Worm (Caenorhabditis elegans) whole organism, early embryonic: Measurements from ENCODE around the gene rpl-6.

Source experiments
- B0310.2 ChIP-seq: sonication (generic microtip); optimal IDR thresholded peaks from 2 replicates; lab custom pipeline; 2016; ENCODE audit warnings: mild to moderate bottlenecking, missing genetic modification characterization, missing compliant biosample characterization
- F13C5.2 ChIP-seq: sonication (generic microtip); optimal IDR thresholded peaks from 2 replicates; lab custom pipeline; 2017; ENCODE audit warnings: mild to moderate bottlenecking, missing genetic modification characterization, inconsistent platforms, missing compliant biosample characterization
- aly-1 ChIP-seq: sonication (generic microtip); optimal IDR thresholded peaks from 2 replicates; lab custom pipeline; 2016; ENCODE audit warnings: missing genetic modification characterization, missing compliant biosample characterization
- ama-1 ChIP-seq: fragments of 150-350 bp; optimal IDR thresholded peaks from 2 replicates; lab custom pipeline; 2014
- ceh-13 ChIP-seq: fragments of 200-800 bp; sonication (Bioruptor generic); optimal IDR thresholded peaks from 2 replicates; lab custom pipeline; 2018; ENCODE audit warnings: mild to moderate bottlenecking, missing genetic modification characterization, missing compliant biosample characterization
- ceh-36 ChIP-seq: sonication (generic microtip); optimal IDR thresholded peaks from 2 replicates; lab custom pipeline; 2016; ENCODE audit warnings: missing genetic modification characterization, inconsistent platforms, missing compliant biosample characterization
- flt-1 ChIP-seq: fragments of 200-800 bp; sonication (Bioruptor generic); IDR thresholded peaks from 2 replicates; pipeline ENCODE4 v1.3.6; 2022; ENCODE audit warnings: missing genetic modification characterization, missing compliant biosample characterization
- hmbx-1 ChIP-seq: sonication (generic microtip); optimal IDR thresholded peaks from 2 replicates; lab custom pipeline; 2016; ENCODE audit warnings: mild to moderate bottlenecking, missing genetic modification characterization, missing compliant biosample characterization
- hmg-4 ChIP-seq: fragments of 200-800 bp; sonication (Bioruptor generic); optimal IDR thresholded peaks from 2 replicates; lab custom pipeline; 2018; ENCODE audit warnings: mild to moderate bottlenecking, missing genetic modification characterization, missing compliant biosample characterization
- tra-4 ChIP-seq: sonication (generic microtip); optimal IDR thresholded peaks from 2 replicates; lab custom pipeline; 2017; ENCODE audit warnings: missing genetic modification characterization, missing compliant biosample characterization

- TF ChIP-seq flt-1 (GFP tag; lab: Robert Waterston, UW) = no peak
- no peak for TF ChIP-seq ama-1 (lab: Kevin White, UChicago)
- no peak for TF ChIP-seq hmg-4 (GFP tag; lab: Kevin White, UChicago)
- TF ChIP-seq hmbx-1 (tag; lab: Kevin White, UChicago) = no peak
- TF ChIP-seq B0310.2 = no peak
- no peak for TF ChIP-seq ceh-13 (GFP tag; lab: Kevin White, UChicago)
- no peak for TF ChIP-seq ceh-36 (tag; lab: Kevin White, UChicago)
- TF ChIP-seq F13C5.2 (tag; lab: Kevin White, UChicago) = no peak
- no peak for TF ChIP-seq tra-4
- TF ChIP-seq aly-1 (tag; lab: Kevin White, UChicago) = no peak
Measured at ce11 chrIII:7158709-7159108, 49.5 kb upstream of the rpl-6 start, which contains the start of gene nuo-4.
